Worm (Caenorhabditis elegans) whole organism, L4 larva: ENCODE results near the gene Y54G2A.77.

ENCODE experiments used
- F49E8.2 ChIP-seq: sonication (generic microtip); optimal IDR thresholded peaks from 2 replicates; lab custom pipeline; 2016; ENCODE audit warnings: missing compliant biosample characterization, mild to moderate bottlenecking, missing genetic modification characterization, borderline replicate concordance
- R02D3.7 ChIP-seq: fragments of 150-350 bp; sonication (generic microtip); optimal IDR thresholded peaks from 3 replicates; lab custom pipeline; 2014; ENCODE audit warnings: missing biosample characterization, missing genetic modification characterization
- T20F7.1 ChIP-seq: fragments of 200-800 bp; sonication (Bioruptor generic); optimal IDR thresholded peaks from 2 replicates; lab custom pipeline; 2018; ENCODE audit warnings: mild to moderate bottlenecking, missing genetic modification characterization, missing compliant biosample characterization
- Y105C5A.15 ChIP-seq: fragments of 200-800 bp; sonication (Bioruptor generic); IDR thresholded peaks from 2 replicates; pipeline ENCODE4 v1.3.6; 2022; ENCODE audit warnings: missing genetic modification characterization, missing compliant biosample characterization
- Y75B8A.6 ChIP-seq: fragments of 200-800 bp; sonication (Bioruptor generic); IDR thresholded peaks from 2 replicates; pipeline ENCODE4 v1.3.6; 2022; ENCODE audit warnings: missing genetic modification reagents, missing genetic modification characterization, missing compliant biosample characterization
- ZK546.5 ChIP-seq, 2 experiments: sonication (generic microtip); optimal IDR thresholded peaks; 2 replicates each; lab custom pipeline; 2017; ENCODE audit warnings: missing biosample characterization in 2 of 2, missing genetic modification characterization in 2 of 2
- aha-1 ChIP-seq: fragments of 150-350 bp; peaks from one replicate; lab custom pipeline; 2014; ENCODE audit warnings: missing biosample characterization, missing genetic modification characterization
- aly-2 ChIP-seq: sonication (generic microtip); optimal IDR thresholded peaks from 2 replicates; lab custom pipeline; 2018; ENCODE audit warnings: missing biosample characterization, missing genetic modification characterization
- ama-1 ChIP-seq: fragments of 150-350 bp; optimal IDR thresholded peaks from 2 replicates; lab custom pipeline; 2014; ENCODE audit warnings: inconsistent platforms, mixed read lengths
- attf-4 ChIP-seq: sonication (generic microtip); optimal IDR thresholded peaks from 3 replicates; lab custom pipeline; 2017; ENCODE audit warnings: missing biosample characterization, missing genetic modification characterization
- ceh-28 ChIP-seq: fragments of 150-350 bp; optimal IDR thresholded peaks from 2 replicates; lab custom pipeline; 2014; ENCODE audit warnings: missing biosample characterization, missing genetic modification reagents, missing genetic modification characterization
- ceh-32 ChIP-seq: sonication (generic microtip); optimal IDR thresholded peaks from 2 replicates; lab custom pipeline; 2016; ENCODE audit warnings: mild to moderate bottlenecking, missing genetic modification characterization, missing compliant biosample characterization; ENCODE audit not compliant: poor library complexity
- ceh-44 ChIP-seq: fragments of 200-800 bp; sonication (Bioruptor generic); IDR thresholded peaks from 2 replicates; pipeline ENCODE4 v1.3.6; 2022; ENCODE audit warnings: missing genetic modification reagents, missing genetic modification characterization, missing compliant biosample characterization
- ceh-82 ChIP-seq: sonication (generic microtip); optimal IDR thresholded peaks from 2 replicates; lab custom pipeline; 2017; ENCODE audit warnings: missing biosample characterization, missing genetic modification characterization
- daf-16 ChIP-seq, 3 experiments: sonication (generic microtip); optimal IDR thresholded peaks; 2 replicates each; lab custom pipeline; 2016 to 2017; ENCODE audit warnings: missing genetic modification characterization in 3 of 3, missing genetic modification reagents in 3 of 3, mild to moderate bottlenecking in 2 of 3, missing compliant biosample characterization in 2 of 3, missing biosample characterization in 1 of 3, moderate library complexity in 1 of 3
- dmd-6 ChIP-seq: fragments of 200-800 bp; sonication (Bioruptor generic); IDR thresholded peaks from 2 replicates; pipeline ENCODE4 v1.3.6; 2022; ENCODE audit warnings: missing genetic modification reagents, missing genetic modification characterization, missing compliant biosample characterization
- dmd-8 ChIP-seq: fragments of 200-800 bp; sonication (Bioruptor generic); IDR thresholded peaks from 2 replicates; pipeline ENCODE4 v1.3.6; 2022; ENCODE audit warnings: missing genetic modification characterization, missing compliant biosample characterization
- dmd-9 ChIP-seq: fragments of 200-800 bp; sonication (Bioruptor generic); IDR thresholded peaks from 2 replicates; pipeline ENCODE4 v1.3.6; 2022; ENCODE audit warnings: missing genetic modification reagents, missing genetic modification characterization, missing compliant biosample characterization
- dpl-1 ChIP-seq: fragments of 150-350 bp; optimal IDR thresholded peaks from 2 replicates; lab custom pipeline; 2014; ENCODE audit warnings: missing biosample characterization, missing genetic modification reagents, missing genetic modification characterization
- duxl-1 ChIP-seq: sonication (generic microtip); optimal IDR thresholded peaks from 2 replicates; lab custom pipeline; 2016; ENCODE audit warnings: mild to moderate bottlenecking, missing genetic modification characterization, moderate library complexity, missing compliant biosample characterization; ENCODE audit not compliant: poor library complexity
- dve-1 ChIP-seq: sonication (generic microtip); optimal IDR thresholded peaks from 2 replicates; lab custom pipeline; 2017; ENCODE audit warnings: antibody characterized with exemption, mild to moderate bottlenecking, missing genetic modification characterization, missing compliant biosample characterization; ENCODE audit not compliant: insufficient read depth
- gei-8 ChIP-seq: fragments of 200-800 bp; sonication (Bioruptor generic); optimal IDR thresholded peaks from 2 replicates; lab custom pipeline; 2018; ENCODE audit warnings: mild to moderate bottlenecking, missing genetic modification characterization, missing compliant biosample characterization
- hlh-11 ChIP-seq: fragments of 200-800 bp; sonication (Bioruptor generic); optimal IDR thresholded peaks from 2 replicates; lab custom pipeline; 2018; ENCODE audit warnings: mild to moderate bottlenecking, missing genetic modification characterization, missing compliant biosample characterization
- lin-1 ChIP-seq: fragments of 200-800 bp; sonication (Bioruptor generic); IDR thresholded peaks from 2 replicates; pipeline ENCODE4 v1.3.6; 2022; ENCODE audit warnings: missing genetic modification reagents, missing genetic modification characterization, missing compliant biosample characterization
- lin-13 ChIP-seq: fragments of 150-350 bp; optimal IDR thresholded peaks from 2 replicates; lab custom pipeline; 2014; ENCODE audit warnings: missing biosample characterization, missing genetic modification reagents, missing genetic modification characterization
- lin-38 ChIP-seq: fragments of 200-800 bp; sonication (Bioruptor generic); IDR thresholded peaks from 2 replicates; pipeline ENCODE4 v1.3.6; 2022; ENCODE audit warnings: missing genetic modification reagents, missing genetic modification characterization, missing compliant biosample characterization
- lir-3 ChIP-seq: sonication (generic microtip); optimal IDR thresholded peaks from 2 replicates; lab custom pipeline; 2016; ENCODE audit warnings: mild to moderate bottlenecking, missing genetic modification characterization, missing compliant biosample characterization
- nhr-25 ChIP-seq: sonication (generic microtip); optimal IDR thresholded peaks from 2 replicates; lab custom pipeline; 2017; ENCODE audit warnings: missing genetic modification characterization, mild to moderate bottlenecking, missing compliant biosample characterization, antibody characterized with exemption, moderate library complexity, borderline replicate concordance; ENCODE audit not compliant: insufficient read depth
- nhr-41 ChIP-seq: fragments of 200-800 bp; sonication (Bioruptor generic); IDR thresholded peaks from 2 replicates; pipeline ENCODE4 v1.3.6; 2022; ENCODE audit warnings: missing genetic modification reagents, missing genetic modification characterization, missing compliant biosample characterization
- nhr-6 ChIP-seq: fragments of 150-350 bp; optimal IDR thresholded peaks from 2 replicates; lab custom pipeline; 2014; ENCODE audit warnings: missing biosample characterization, missing genetic modification characterization
- pha-4 ChIP-seq, 2 experiments: fragments of 150-350 bp in 1 of 2; fragments of 200-800 bp in 1 of 2; sonication (Bioruptor generic) in 1 of 2; IDR thresholded peaks in 1 of 2; optimal IDR thresholded peaks in 1 of 2; 2 replicates each; pipeline versions ENCODE4 v1.3.6 to Lab custom; 2014 to 2022; ENCODE audit warnings: missing genetic modification characterization in 2 of 2, missing genetic modification reagents in 2 of 2, missing biosample characterization in 1 of 2, missing compliant biosample characterization in 1 of 2
- pqm-1 ChIP-seq: sonication (generic microtip); optimal IDR thresholded peaks from 2 replicates; lab custom pipeline; 2017; ENCODE audit warnings: missing biosample characterization, missing genetic modification characterization
- sdz-12 ChIP-seq: fragments of 200-800 bp; sonication (Bioruptor generic); optimal IDR thresholded peaks from 2 replicates; lab custom pipeline; 2018; ENCODE audit warnings: mild to moderate bottlenecking, missing genetic modification characterization, missing compliant biosample characterization
- snpc-4 ChIP-seq: fragments of 150-350 bp; optimal IDR thresholded peaks from 2 replicates; lab custom pipeline; 2014; ENCODE audit warnings: missing biosample characterization, missing genetic modification characterization
- spr-1 ChIP-seq: sonication (generic microtip); optimal IDR thresholded peaks from 2 replicates; lab custom pipeline; 2016; ENCODE audit warnings: mild to moderate bottlenecking, missing genetic modification characterization, missing compliant biosample characterization
- spr-3 ChIP-seq: fragments of 200-800 bp; sonication (Bioruptor generic); optimal IDR thresholded peaks from 2 replicates; lab custom pipeline; 2018; ENCODE audit warnings: mild to moderate bottlenecking, missing genetic modification characterization, missing compliant biosample characterization
- tag-97 ChIP-seq: fragments of 200-800 bp; sonication (Bioruptor generic); IDR thresholded peaks from 2 replicates; pipeline ENCODE4 v1.3.6; 2022; ENCODE audit warnings: missing genetic modification characterization, missing compliant biosample characterization
- unc-62 ChIP-seq, 3 experiments: fragments of 150-350 bp in 1 of 3; sonication (generic microtip); optimal IDR thresholded peaks in 2 of 3; peaks in 1 of 3; 1 replicate in 1 of 3; 2 replicates in 2 of 3; lab custom pipeline; 2014 to 2017; ENCODE audit warnings: missing biosample characterization in 3 of 3, missing genetic modification characterization in 3 of 3, missing genetic modification reagents in 3 of 3, missing genotype in 1 of 3
- vab-7 ChIP-seq: fragments of 200-800 bp; sonication (Bioruptor generic); IDR thresholded peaks from 2 replicates; pipeline ENCODE4 v1.3.6; 2022; ENCODE audit warnings: missing genetic modification reagents, missing genetic modification characterization, missing compliant biosample characterization
- zfp-2 ChIP-seq: sonication (generic microtip); optimal IDR thresholded peaks from 2 replicates; lab custom pipeline; 2016; ENCODE audit warnings: mild to moderate bottlenecking, missing genetic modification characterization, missing compliant biosample characterization
- zip-11 ChIP-seq: fragments of 200-800 bp; sonication (Bioruptor generic); IDR thresholded peaks from 2 replicates; pipeline ENCODE4 v1.3.6; 2022; ENCODE audit warnings: missing genetic modification characterization, missing compliant biosample characterization
- ztf-11 ChIP-seq: fragments of 150-350 bp; optimal IDR thresholded peaks from 2 replicates; lab custom pipeline; 2014; ENCODE audit warnings: missing biosample characterization, missing genetic modification characterization

Gene Y54G2A.77

DNA sequence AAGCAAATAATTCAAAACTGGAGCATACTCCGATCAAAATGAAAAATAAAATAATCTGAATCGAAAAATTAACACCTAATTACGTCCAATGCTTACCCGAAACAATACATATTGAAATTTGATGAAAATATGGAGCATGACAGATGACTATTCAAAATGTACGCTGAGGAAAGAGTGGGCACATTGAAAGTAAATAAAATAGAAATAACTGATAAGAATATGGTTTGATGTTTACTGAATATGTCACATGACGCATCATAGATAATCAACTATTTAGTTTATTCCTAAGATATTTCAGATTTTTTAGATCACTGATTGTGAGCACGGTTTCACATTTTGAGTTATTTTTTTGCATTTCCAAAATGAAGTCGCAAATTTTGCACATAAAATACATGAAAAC, 35.9 kb downstream of the Y54G2A.77 start, which contains the start of gene Y54G2A.52 (continued):
- TF ChIP-seq daf-16 (GFP tag; optimal IDR thresholded peaks at IDR 0.05; lab: Kevin White, UChicago), result peak in 1 of 2 experiments; percentile 57
- TF ChIP-seq daf-16 (tag; optimal IDR thresholded peaks at IDR 0.05; lab: Kevin White, UChicago), result peak; percentile 97
- no peak for TF ChIP-seq sdz-12
- peak in 1 of 2 experiments; percentile 38 for TF ChIP-seq unc-62 (GFP tag; optimal IDR thresholded peaks at IDR 0.05 in 1 of 2; lab: Kevin White, UChicago)
- TF ChIP-seq unc-62 (tag; optimal IDR thresholded peaks at IDR 0.05; lab: Kevin White, UChicago), result no peak

- no peak for TF ChIP-seq aly-2 (tag; lab: Kevin White, UChicago)
- TF ChIP-seq aha-1 (tag; lab: Kevin White, UChicago), result no peak
- no peak for TF ChIP-seq ceh-82 (tag; lab: Kevin White, UChicago)
- TF ChIP-seq attf-4, result no peak
- no peak for TF ChIP-seq ZK546.5 (tag; optimal IDR thresholded peaks at IDR 0.05; lab: Kevin White, UChicago)
- no peak for TF ChIP-seq spr-1 (tag; lab: Kevin White, UChicago)
- TF ChIP-seq ceh-44, result no peak
- TF ChIP-seq dmd-9 (GFP tag; lab: Robert Waterston, UW), result no peak
- TF ChIP-seq ama-1 (lab: Kevin White, UChicago), result no peak
- no peak for TF ChIP-seq ceh-32 (tag; lab: Kevin White, UChicago)
- TF ChIP-seq pha-4 (GFP tag; IDR thresholded peaks at IDR 0.05; lab: Robert Waterston, UW), result no peak
- TF ChIP-seq pha-4 (tag; optimal IDR thresholded peaks at IDR 0.05; lab: Kevin White, UChicago), result no peak
- TF ChIP-seq ceh-28 (tag; lab: Kevin White, UChicago), result no peak
- TF ChIP-seq dpl-1, result no peak
- no peak for TF ChIP-seq nhr-25 (tag; lab: Kevin White, UChicago)
- no peak for TF ChIP-seq tag-97 (GFP tag; lab: Robert Waterston, UW)
- TF ChIP-seq spr-3 (GFP tag; lab: Kevin White, UChicago), result no peak
- TF ChIP-seq T20F7.1 (GFP tag; lab: Kevin White, UChicago), result no peak
- no peak for TF ChIP-seq zip-11 (GFP tag; lab: Robert Waterston, UW)
- no peak for TF ChIP-seq lin-1 (GFP tag; lab: Robert Waterston, UW)
- no peak for TF ChIP-seq snpc-4 (tag; lab: Kevin White, UChicago)
Measured at ce11 chrIV:2799389-2799788, 36.9 kb downstream of the Y54G2A.77 start, which contains the start of gene Y54G2A.10. Gene Y54G2A.10 (plus strand): TSS chrIV:2799689.

- TF ChIP-seq aha-1 (tag; lab: Kevin White, UChicago) (peak; percentile 49), Y105C5A.15 (GFP tag; lab: Robert Waterston, UW) (no peak), nhr-25 (tag; lab: Kevin White, UChicago) (no peak), spr-1 (tag; lab: Kevin White, UChicago) (no peak), dve-1 (tag; lab: Kevin White, UChicago) (no peak), hlh-11 (tag; lab: Kevin White, UChicago) (no peak), pqm-1 (no peak), vab-7 (GFP tag; lab: Robert Waterston, UW) (no peak), ceh-82 (tag; lab: Kevin White, UChicago) (no peak), ztf-11 (tag; lab: Kevin White, UChicago) (no peak), R02D3.7 (tag; lab: Kevin White, UChicago) (no peak), lin-13 (GFP tag; lab: Kevin White, UChicago) (no peak), dmd-6 (no peak), lin-38 (GFP tag; lab: Robert Waterston, UW) (peak; percentile 36; the same call in 1 of the 2 replicates), T20F7.1 (GFP tag; lab: Kevin White, UChicago) (no peak), nhr-6 (tag; lab: Kevin White, UChicago) (no peak)
Measured at ce11 chrIV:2799890-2800289, 37.4 kb downstream of the Y54G2A.77 start.

- TF ChIP-seq lir-3 (tag; lab: Kevin White, UChicago) (no peak), vab-7 (GFP tag; lab: Robert Waterston, UW) (peak; percentile 85), F49E8.2 (tag; lab: Kevin White, UChicago) (peak; percentile 23), spr-1 (tag; lab: Kevin White, UChicago) (peak; percentile 26), nhr-41 (GFP tag; lab: Robert Waterston, UW) (peak; percentile 35; the same call in 1 of the 2 replicates), duxl-1 (peak; percentile 49), Y75B8A.6 (peak; percentile 41; the same call in 1 of the 2 replicates), dve-1 (tag; lab: Kevin White, UChicago) (peak; percentile 66), zfp-2 (no peak), lin-13 (GFP tag; lab: Kevin White, UChicago) (peak; percentile 70), dmd-8 (GFP tag; lab: Robert Waterston, UW) (peak; percentile 75), lin-1 (GFP tag; lab: Robert Waterston, UW) (0 out of 2 replicates have a peak, but pooled peaks have one; percentile 46), gei-8 (peak; percentile 44), ceh-32 (tag; lab: Kevin White, UChicago) (no peak), nhr-25 (tag; lab: Kevin White, UChicago) (no peak), aha-1 (tag; lab: Kevin White, UChicago) (peak; percentile 81)
Measured at ce11 chrIV:2801004-2801403, 38.5 kb downstream of the Y54G2A.77 start.
